Worm (Caenorhabditis elegans) whole organism, L4 larva: Measurements from ENCODE around the gene jud-4.
A peak's percentile ranks its signal among the peaks of the same experiment; 100 is the strongest.

Experiments used
- D1046.2 ChIP-seq: fragments of 200-800 bp; sonication (Bioruptor generic); IDR thresholded peaks from 2 replicates; pipeline ENCODE4 v1.3.6; 2022; ENCODE audit warnings: missing genetic modification characterization, missing compliant biosample characterization
- F26F4.8 ChIP-seq: fragments of 200-800 bp; sonication (Bioruptor generic); conservative IDR thresholded peaks from 2 replicates; pipeline ENCODE4 v1.3.6; 2022; ENCODE audit warnings: missing genetic modification characterization, missing compliant biosample characterization
- F49E8.2 ChIP-seq: sonication (generic microtip); optimal IDR thresholded peaks from 2 replicates; lab custom pipeline; 2016; ENCODE audit warnings: missing compliant biosample characterization, mild to moderate bottlenecking, missing genetic modification characterization, borderline replicate concordance
- T20F7.1 ChIP-seq: fragments of 200-800 bp; sonication (Bioruptor generic); optimal IDR thresholded peaks from 2 replicates; lab custom pipeline; 2018; ENCODE audit warnings: mild to moderate bottlenecking, missing genetic modification characterization, missing compliant biosample characterization
- T26A8.4 ChIP-seq: fragments of 200-800 bp; sonication (Bioruptor generic); IDR thresholded peaks from 2 replicates; pipeline ENCODE4 v1.3.6; 2022; ENCODE audit warnings: missing genetic modification characterization, missing compliant biosample characterization
- Y105C5A.15 ChIP-seq: fragments of 200-800 bp; sonication (Bioruptor generic); IDR thresholded peaks from 2 replicates; pipeline ENCODE4 v1.3.6; 2022; ENCODE audit warnings: missing genetic modification characterization, missing compliant biosample characterization
- Y48G9A.11 ChIP-seq: fragments of 200-800 bp; sonication (Bioruptor generic); IDR thresholded peaks from 2 replicates; pipeline ENCODE4 v1.3.6; 2022; ENCODE audit warnings: missing genetic modification reagents, missing genetic modification characterization, missing compliant biosample characterization
- Y5F2A.4 ChIP-seq: fragments of 200-800 bp; sonication (Bioruptor generic); optimal IDR thresholded peaks from 2 replicates; lab custom pipeline; 2018; ENCODE audit warnings: mild to moderate bottlenecking, missing genetic modification characterization, missing compliant biosample characterization
- ZK337.2 ChIP-seq: fragments of 200-800 bp; sonication (Bioruptor generic); IDR thresholded peaks from 2 replicates; pipeline ENCODE4 v1.3.6; 2022; ENCODE audit warnings: missing genetic modification reagents, missing genetic modification characterization, missing compliant biosample characterization
- aha-1 ChIP-seq: fragments of 150-350 bp; peaks from one replicate; lab custom pipeline; 2014; ENCODE audit warnings: missing biosample characterization, missing genetic modification characterization
- aly-2 ChIP-seq: sonication (generic microtip); optimal IDR thresholded peaks from 2 replicates; lab custom pipeline; 2018; ENCODE audit warnings: missing biosample characterization, missing genetic modification characterization
- ceh-28 ChIP-seq: fragments of 150-350 bp; optimal IDR thresholded peaks from 2 replicates; lab custom pipeline; 2014; ENCODE audit warnings: missing biosample characterization, missing genetic modification reagents, missing genetic modification characterization
- ceh-82 ChIP-seq: sonication (generic microtip); optimal IDR thresholded peaks from 2 replicates; lab custom pipeline; 2017; ENCODE audit warnings: missing biosample characterization, missing genetic modification characterization
- ces-1 ChIP-seq: fragments of 150-350 bp; sonication (generic microtip); optimal IDR thresholded peaks from 4 replicates; lab custom pipeline; 2014; ENCODE audit warnings: missing biosample characterization, missing genetic modification reagents, missing genetic modification characterization
- cey-2 ChIP-seq: sonication (generic microtip); optimal IDR thresholded peaks from 3 replicates; lab custom pipeline; 2017; ENCODE audit warnings: missing genetic modification characterization, mild to moderate bottlenecking, missing compliant biosample characterization, antibody characterized with exemption, borderline replicate concordance; ENCODE audit not compliant: insufficient read depth
- ctbp-1 ChIP-seq: fragments of 200-800 bp; sonication (Bioruptor generic); IDR thresholded peaks from 2 replicates; pipeline ENCODE4 v1.3.6; 2022; ENCODE audit warnings: missing genetic modification reagents, missing genetic modification characterization, missing compliant biosample characterization
- daf-12 ChIP-seq: fragments of 150-350 bp; optimal IDR thresholded peaks from 2 replicates; lab custom pipeline; 2014; ENCODE audit warnings: missing biosample characterization, missing genetic modification reagents, missing genetic modification characterization
- dmd-8 ChIP-seq: fragments of 200-800 bp; sonication (Bioruptor generic); IDR thresholded peaks from 2 replicates; pipeline ENCODE4 v1.3.6; 2022; ENCODE audit warnings: missing genetic modification characterization, missing compliant biosample characterization
- dmd-9 ChIP-seq: fragments of 200-800 bp; sonication (Bioruptor generic); IDR thresholded peaks from 2 replicates; pipeline ENCODE4 v1.3.6; 2022; ENCODE audit warnings: missing genetic modification reagents, missing genetic modification characterization, missing compliant biosample characterization
- duxl-1 ChIP-seq: sonication (generic microtip); optimal IDR thresholded peaks from 2 replicates; lab custom pipeline; 2016; ENCODE audit warnings: mild to moderate bottlenecking, missing genetic modification characterization, moderate library complexity, missing compliant biosample characterization; ENCODE audit not compliant: poor library complexity
- dve-1 ChIP-seq: sonication (generic microtip); optimal IDR thresholded peaks from 2 replicates; lab custom pipeline; 2017; ENCODE audit warnings: antibody characterized with exemption, mild to moderate bottlenecking, missing genetic modification characterization, missing compliant biosample characterization; ENCODE audit not compliant: insufficient read depth
- egl-43 ChIP-seq: fragments of 200-800 bp; sonication (Bioruptor generic); IDR thresholded peaks from 2 replicates; pipeline ENCODE4 v1.3.6; 2022; ENCODE audit warnings: missing genetic modification reagents, missing genetic modification characterization, missing compliant biosample characterization
- fkh-10 ChIP-seq: fragments of 150-350 bp; optimal IDR thresholded peaks from 2 replicates; lab custom pipeline; 2014; ENCODE audit warnings: missing biosample characterization, missing genetic modification reagents, missing genetic modification characterization
- fos-1 ChIP-seq: fragments of 150-350 bp; optimal IDR thresholded peaks from 2 replicates; lab custom pipeline; 2014; ENCODE audit warnings: missing biosample characterization, missing genetic modification characterization
- hmg-1.1 ChIP-seq: fragments of 200-800 bp; sonication (Bioruptor generic); IDR thresholded peaks from 2 replicates; pipeline ENCODE4 v1.3.6; 2022; ENCODE audit warnings: missing genetic modification reagents, missing genetic modification characterization, missing compliant biosample characterization
- lin-29 ChIP-seq: fragments of 200-800 bp; sonication (Bioruptor generic); IDR thresholded peaks from 2 replicates; pipeline ENCODE4 v1.3.6; 2022; ENCODE audit warnings: missing genetic modification reagents, missing genetic modification characterization, missing compliant biosample characterization
- lin-38 ChIP-seq: fragments of 200-800 bp; sonication (Bioruptor generic); IDR thresholded peaks from 2 replicates; pipeline ENCODE4 v1.3.6; 2022; ENCODE audit warnings: missing genetic modification reagents, missing genetic modification characterization, missing compliant biosample characterization
- mdl-1 ChIP-seq, 2 experiments: fragments of 150-350 bp in 1 of 2; sonication (generic microtip) in 1 of 2; optimal IDR thresholded peaks; 2 replicates each; lab custom pipeline; 2014 to 2017; ENCODE audit warnings: missing biosample characterization in 2 of 2, missing genetic modification characterization in 2 of 2
- mdt-29 ChIP-seq: fragments of 200-800 bp; sonication (Bioruptor generic); IDR thresholded peaks from 2 replicates; pipeline ENCODE4 v1.3.6; 2022; ENCODE audit warnings: missing genetic modification reagents, missing genetic modification characterization, missing compliant biosample characterization
- nhr-111 ChIP-seq: fragments of 200-800 bp; sonication (Bioruptor generic); optimal IDR thresholded peaks from 2 replicates; lab custom pipeline; 2018; ENCODE audit warnings: mild to moderate bottlenecking, missing genetic modification characterization, missing compliant biosample characterization
- nhr-237 ChIP-seq: sonication (generic microtip); optimal IDR thresholded peaks from 2 replicates; lab custom pipeline; 2017; ENCODE audit warnings: missing biosample characterization, missing genetic modification characterization
- nhr-41 ChIP-seq: fragments of 200-800 bp; sonication (Bioruptor generic); IDR thresholded peaks from 2 replicates; pipeline ENCODE4 v1.3.6; 2022; ENCODE audit warnings: missing genetic modification reagents, missing genetic modification characterization, missing compliant biosample characterization
- nhr-6 ChIP-seq: fragments of 150-350 bp; optimal IDR thresholded peaks from 2 replicates; lab custom pipeline; 2014; ENCODE audit warnings: missing biosample characterization, missing genetic modification characterization
- nhr-77 ChIP-seq: fragments of 150-350 bp; optimal IDR thresholded peaks from 2 replicates; lab custom pipeline; 2014; ENCODE audit warnings: missing biosample characterization, missing genetic modification characterization
- pha-4 ChIP-seq, 2 experiments: fragments of 150-350 bp in 1 of 2; fragments of 200-800 bp in 1 of 2; sonication (Bioruptor generic) in 1 of 2; IDR thresholded peaks in 1 of 2; optimal IDR thresholded peaks in 1 of 2; 2 replicates each; pipeline versions ENCODE4 v1.3.6 to Lab custom; 2014 to 2022; ENCODE audit warnings: missing genetic modification characterization in 2 of 2, missing genetic modification reagents in 2 of 2, missing biosample characterization in 1 of 2, missing compliant biosample characterization in 1 of 2
- php-3 ChIP-seq: fragments of 200-800 bp; sonication (Bioruptor generic); IDR thresholded peaks from 2 replicates; pipeline ENCODE4 v1.3.6; 2022; ENCODE audit warnings: missing genetic modification reagents, missing genetic modification characterization, missing compliant biosample characterization
- pqm-1 ChIP-seq: sonication (generic microtip); optimal IDR thresholded peaks from 2 replicates; lab custom pipeline; 2017; ENCODE audit warnings: missing biosample characterization, missing genetic modification characterization
- rbr-2 ChIP-seq: sonication (generic microtip); optimal IDR thresholded peaks from 2 replicates; lab custom pipeline; 2016; ENCODE audit warnings: missing genotype, missing genetic modification characterization, missing compliant biosample characterization
- sdz-12 ChIP-seq: fragments of 200-800 bp; sonication (Bioruptor generic); optimal IDR thresholded peaks from 2 replicates; lab custom pipeline; 2018; ENCODE audit warnings: mild to moderate bottlenecking, missing genetic modification characterization, missing compliant biosample characterization
- skn-1 ChIP-seq: fragments of 150-350 bp; optimal IDR thresholded peaks from 2 replicates; lab custom pipeline; 2014; ENCODE audit warnings: missing biosample characterization, missing genetic modification characterization
- snpc-4 ChIP-seq: fragments of 150-350 bp; optimal IDR thresholded peaks from 2 replicates; lab custom pipeline; 2014; ENCODE audit warnings: missing biosample characterization, missing genetic modification characterization
- tra-1 ChIP-seq: fragments of 200-800 bp; sonication (Bioruptor generic); IDR thresholded peaks from 2 replicates; pipeline ENCODE4 v1.3.6; 2022; ENCODE audit warnings: missing genetic modification reagents, missing genetic modification characterization, missing compliant biosample characterization
- unc-130 ChIP-seq: sonication (generic microtip); optimal IDR thresholded peaks from 2 replicates; lab custom pipeline; 2016; ENCODE audit warnings: missing genetic modification reagents, missing genetic modification characterization, missing compliant biosample characterization
- unc-39 ChIP-seq: sonication (generic microtip); optimal IDR thresholded peaks from 2 replicates; lab custom pipeline; 2017; ENCODE audit warnings: missing biosample characterization, missing genetic modification characterization
- unc-62 ChIP-seq, 3 experiments: fragments of 150-350 bp in 1 of 3; sonication (generic microtip); optimal IDR thresholded peaks in 2 of 3; peaks in 1 of 3; 1 replicate in 1 of 3; 2 replicates in 2 of 3; lab custom pipeline; 2014 to 2017; ENCODE audit warnings: missing biosample characterization in 3 of 3, missing genetic modification characterization in 3 of 3, missing genetic modification reagents in 3 of 3, missing genotype in 1 of 3
- zag-1 ChIP-seq: fragments of 150-350 bp; optimal IDR thresholded peaks from 2 replicates; lab custom pipeline; 2014; ENCODE audit warnings: missing biosample characterization, missing genetic modification characterization
- zfp-2 ChIP-seq: sonication (generic microtip); optimal IDR thresholded peaks from 2 replicates; lab custom pipeline; 2016; ENCODE audit warnings: mild to moderate bottlenecking, missing genetic modification characterization, missing compliant biosample characterization
- zfp-3 ChIP-seq: fragments of 200-800 bp; sonication (Bioruptor generic); conservative IDR thresholded peaks from 2 replicates; pipeline ENCODE4 v1.3.6; 2022; ENCODE audit warnings: missing genetic modification reagents, missing genetic modification characterization, missing compliant biosample characterization

Gene jud-4

ce11 chrX:15281248-15281647 lies 2.7 kb upstream of the jud-4 start (continued):
- TF ChIP-seq lin-29 (GFP tag; lab: Robert Waterston, UW), result no peak
- no peak for TF ChIP-seq fkh-10
- peak; percentile 41 for TF ChIP-seq nhr-6 (tag; lab: Kevin White, UChicago)
- TF ChIP-seq ces-1 (GFP tag; lab: Kevin White, UChicago), result no peak
- TF ChIP-seq T20F7.1, result no peak
- no peak for TF ChIP-seq F26F4.8 (GFP tag; lab: Robert Waterston, UW)
- TF ChIP-seq aly-2 (tag; lab: Kevin White, UChicago), result no peak
- no peak for TF ChIP-seq ceh-82 (tag; lab: Kevin White, UChicago)
- no peak for TF ChIP-seq zfp-3 (GFP tag; lab: Robert Waterston, UW)
- no peak for TF ChIP-seq nhr-41 (GFP tag; lab: Robert Waterston, UW)
- peak in 1 of 2 experiments; percentile 59 for TF ChIP-seq mdl-1 (tag; optimal IDR thresholded peaks at IDR 0.05; lab: Kevin White, UChicago)
- no peak for TF ChIP-seq ZK337.2 (GFP tag; lab: Robert Waterston, UW)
- no peak for TF ChIP-seq D1046.2
- TF ChIP-seq dve-1 (tag; lab: Kevin White, UChicago), result peak; percentile 43
- no peak for TF ChIP-seq nhr-237 (tag; lab: Kevin White, UChicago)
- TF ChIP-seq unc-39, result no peak
- TF ChIP-seq php-3 (GFP tag; lab: Robert Waterston, UW), result no peak
- no peak for TF ChIP-seq egl-43 (GFP tag; lab: Robert Waterston, UW)
- no peak for TF ChIP-seq nhr-111 (GFP tag; lab: Kevin White, UChicago)
- no peak for TF ChIP-seq ctbp-1 (GFP tag; lab: Robert Waterston, UW)
- no peak for TF ChIP-seq duxl-1 (tag; lab: Kevin White, UChicago)
- TF ChIP-seq snpc-4, result no peak
- no peak for TF ChIP-seq ceh-28 (tag; lab: Kevin White, UChicago)
- no peak for TF ChIP-seq tra-1 (GFP tag; lab: Robert Waterston, UW)
- TF ChIP-seq rbr-2 (tag; lab: Kevin White, UChicago), result no peak
- TF ChIP-seq Y48G9A.11 (GFP tag; lab: Robert Waterston, UW), result no peak
- TF ChIP-seq T26A8.4 (GFP tag; lab: Robert Waterston, UW), result no peak
- TF ChIP-seq pqm-1 (tag; lab: Kevin White, UChicago), result no peak
- no peak for TF ChIP-seq sdz-12 (GFP tag; lab: Kevin White, UChicago)
- TF ChIP-seq fos-1 (tag; lab: Kevin White, UChicago), result no peak
- TF ChIP-seq mdt-29 (GFP tag; lab: Robert Waterston, UW), result no peak
- TF ChIP-seq daf-12 (tag; lab: Kevin White, UChicago), result no peak
- TF ChIP-seq, all 104 proteins: peak for 17

- TF ChIP-seq Y105C5A.15 (no peak), aha-1 (tag; lab: Kevin White, UChicago) (peak; percentile 61)
These were observed 1.6 kb downstream of the jud-4 start for ce11 chrX:15285554-15285953.

- no peak for TF ChIP-seq skn-1 (tag; lab: Kevin White, UChicago)
- peak; percentile 67 for TF ChIP-seq Y5F2A.4 (GFP tag; lab: Kevin White, UChicago)
- peak; percentile 48 for TF ChIP-seq zfp-2
- TF ChIP-seq zag-1 (tag; lab: Kevin White, UChicago), result no peak
- peak; percentile 45 for TF ChIP-seq unc-130 (GFP tag; lab: Kevin White, UChicago)
- TF ChIP-seq F49E8.2 (tag; lab: Kevin White, UChicago), result peak; percentile 80
- TF ChIP-seq dmd-8 (GFP tag; lab: Robert Waterston, UW), result peak; percentile 78
- peak; percentile 81 for TF ChIP-seq pha-4 (GFP tag; IDR thresholded peaks at IDR 0.05; lab: Robert Waterston, UW)
- TF ChIP-seq pha-4 (tag; optimal IDR thresholded peaks at IDR 0.05; lab: Kevin White, UChicago), result no peak
- no peak for TF ChIP-seq nhr-77 (tag; lab: Kevin White, UChicago)
- TF ChIP-seq lin-38, result no peak; the same call in 1 of the 2 replicates
- no peak for TF ChIP-seq unc-62 (GFP tag; optimal IDR thresholded peaks at IDR 0.05 in 1 of 2; lab: Kevin White, UChicago)
- TF ChIP-seq unc-62 (tag; optimal IDR thresholded peaks at IDR 0.05; lab: Kevin White, UChicago), result no peak
- peak; percentile 73; the same call in 1 of the 2 replicates for TF ChIP-seq D1046.2
- TF ChIP-seq dmd-9 (GFP tag; lab: Robert Waterston, UW), result 0 out of 2 replicates have a peak, but pooled peaks have one; percentile 33
- TF ChIP-seq ceh-28 (tag; lab: Kevin White, UChicago), result no peak
- TF ChIP-seq cey-2 (tag; lab: Kevin White, UChicago), result peak; percentile 57
- no peak for TF ChIP-seq unc-39
- peak; percentile 56 for TF ChIP-seq T20F7.1
- TF ChIP-seq hmg-1.1, result 0 out of 2 replicates have a peak, but pooled peaks have one; percentile 49
- TF ChIP-seq mdt-29 (GFP tag; lab: Robert Waterston, UW), result peak; percentile 51; the same call in 1 of the 2 replicates
These were observed 13.5 kb downstream of the jud-4 start for ce11 chrX:15297396-15297827.
